Worm (Caenorhabditis elegans) whole organism, L3 larva: Measurements from ENCODE around the gene npp-24.

Experiments used
- R02D3.7 ChIP-seq: fragments of 150-350 bp; optimal IDR thresholded peaks from 2 replicates; lab custom pipeline; 2014; ENCODE audit warnings: missing biosample characterization, missing genetic modification characterization
- ZK546.5 ChIP-seq: sonication (generic microtip); optimal IDR thresholded peaks from 2 replicates; lab custom pipeline; 2017; ENCODE audit warnings: missing biosample characterization, missing genetic modification characterization
- aly-2 ChIP-seq: fragments of 150-350 bp; optimal IDR thresholded peaks from 2 replicates; lab custom pipeline; 2014; ENCODE audit warnings: missing biosample characterization, missing genetic modification characterization
- ama-1 ChIP-seq: fragments of 150-350 bp; optimal IDR thresholded peaks from 2 replicates; lab custom pipeline; 2018
- ceh-16 ChIP-seq: sonication (generic microtip); optimal IDR thresholded peaks from 2 replicates; lab custom pipeline; 2017; ENCODE audit warnings: missing biosample characterization, missing genetic modification characterization
- ceh-82 ChIP-seq: fragments of 150-350 bp; optimal IDR thresholded peaks from 2 replicates; lab custom pipeline; 2014; ENCODE audit warnings: missing biosample characterization, missing genetic modification characterization
- ceh-9 ChIP-seq: sonication (generic microtip); optimal IDR thresholded peaks from 2 replicates; lab custom pipeline; 2018; ENCODE audit warnings: missing biosample characterization, missing genetic modification characterization
- daf-12 ChIP-seq: fragments of 150-350 bp; optimal IDR thresholded peaks from 2 replicates; lab custom pipeline; 2014; ENCODE audit warnings: missing biosample characterization, missing genetic modification reagents, missing genetic modification characterization
- egl-27 ChIP-seq: sonication (generic microtip); optimal IDR thresholded peaks from 4 replicates; lab custom pipeline; 2017; ENCODE audit warnings: missing biosample characterization, missing genetic modification reagents, missing genetic modification characterization
- egl-5 ChIP-seq: fragments of 150-350 bp; optimal IDR thresholded peaks from 2 replicates; lab custom pipeline; 2017; ENCODE audit warnings: missing biosample characterization, missing genetic modification reagents, missing genetic modification characterization, inconsistent platforms
- elt-1 ChIP-seq: fragments of 150-350 bp; optimal IDR thresholded peaks from 2 replicates; lab custom pipeline; 2014; ENCODE audit warnings: missing biosample characterization, missing genetic modification characterization
- elt-2 ChIP-seq: sonication (generic microtip); optimal IDR thresholded peaks from 2 replicates; lab custom pipeline; 2016; ENCODE audit warnings: missing genetic modification reagents, mild to moderate bottlenecking, missing genetic modification characterization, missing compliant biosample characterization
- elt-3 ChIP-seq, 3 experiments: fragments of 150-350 bp in 1 of 3; sonication (generic microtip) in 2 of 3; optimal IDR thresholded peaks; 2 replicates in 2 of 3; 4 replicates in 1 of 3; lab custom pipeline; 2014 to 2017; ENCODE audit warnings: missing biosample characterization in 3 of 3, missing genetic modification characterization in 3 of 3
- eor-1 ChIP-seq, 2 experiments: fragments of 150-350 bp; optimal IDR thresholded peaks; 2 replicates each; lab custom pipeline; 2014 to 2018; ENCODE audit warnings: missing biosample characterization in 2 of 2, missing genetic modification characterization in 2 of 2
- fkh-10 ChIP-seq: sonication (generic microtip); optimal IDR thresholded peaks from 2 replicates; lab custom pipeline; 2017; ENCODE audit warnings: missing biosample characterization, missing genetic modification reagents, missing genetic modification characterization
- fkh-2 ChIP-seq: fragments of 150-350 bp; optimal IDR thresholded peaks from 2 replicates; lab custom pipeline; 2014; ENCODE audit warnings: missing biosample characterization, missing genetic modification reagents, missing genetic modification characterization
- fos-1 ChIP-seq: fragments of 150-350 bp; optimal IDR thresholded peaks from 2 replicates; lab custom pipeline; 2014; ENCODE audit warnings: missing biosample characterization, missing genetic modification characterization
- hmg-11 ChIP-seq: sonication (generic microtip); optimal IDR thresholded peaks from 2 replicates; lab custom pipeline; 2016; ENCODE audit warnings: missing genetic modification characterization, missing compliant biosample characterization
- jun-1 ChIP-seq: fragments of 150-350 bp; optimal IDR thresholded peaks from 2 replicates; lab custom pipeline; 2014; ENCODE audit warnings: missing biosample characterization, missing genetic modification reagents, missing genetic modification characterization
- lin-15B ChIP-seq: fragments of 150-350 bp; optimal IDR thresholded peaks from 2 replicates; lab custom pipeline; 2014; ENCODE audit warnings: missing biosample characterization, missing genetic modification characterization
- lsy-12 ChIP-seq: sonication (generic microtip); optimal IDR thresholded peaks from 2 replicates; lab custom pipeline; 2016; ENCODE audit warnings: mild to moderate bottlenecking, missing genetic modification characterization, missing compliant biosample characterization
- mdl-1 ChIP-seq: fragments of 150-350 bp; optimal IDR thresholded peaks from 2 replicates; lab custom pipeline; 2014; ENCODE audit warnings: missing biosample characterization, missing genetic modification characterization
- mml-1 ChIP-seq: fragments of 150-350 bp; sonication (generic microtip); optimal IDR thresholded peaks from 3 replicates; lab custom pipeline; 2014; ENCODE audit warnings: missing biosample characterization, missing genetic modification characterization
- nfya-1 ChIP-seq: sonication (generic microtip); optimal IDR thresholded peaks from 2 replicates; lab custom pipeline; 2017; ENCODE audit warnings: missing genetic modification characterization, mild to moderate bottlenecking, missing compliant biosample characterization, antibody characterized with exemption, moderate library complexity; ENCODE audit not compliant: insufficient read depth
- nhr-11 ChIP-seq: fragments of 150-350 bp; optimal IDR thresholded peaks from 2 replicates; lab custom pipeline; 2014; ENCODE audit warnings: missing biosample characterization, missing genetic modification characterization
- nhr-12 ChIP-seq: fragments of 150-350 bp; optimal IDR thresholded peaks from 2 replicates; lab custom pipeline; 2014; ENCODE audit warnings: missing biosample characterization, missing genetic modification characterization
- nhr-23 ChIP-seq: fragments of 150-350 bp; optimal IDR thresholded peaks from 2 replicates; lab custom pipeline; 2014; ENCODE audit warnings: missing biosample characterization, missing genetic modification reagents, missing genetic modification characterization
- nhr-25 ChIP-seq: sonication (generic microtip); optimal IDR thresholded peaks from 2 replicates; lab custom pipeline; 2017; ENCODE audit warnings: missing biosample characterization, missing genetic modification characterization
- nhr-28 ChIP-seq: fragments of 150-350 bp; optimal IDR thresholded peaks from 2 replicates; lab custom pipeline; 2014; ENCODE audit warnings: missing biosample characterization, missing genetic modification characterization
- nhr-43 ChIP-seq: sonication (generic microtip); optimal IDR thresholded peaks from 2 replicates; lab custom pipeline; 2016; ENCODE audit warnings: mild to moderate bottlenecking, missing genetic modification characterization, missing compliant biosample characterization; ENCODE audit not compliant: poor library complexity, severe bottlenecking
- nhr-76 ChIP-seq: fragments of 150-350 bp; sonication (generic microtip); optimal IDR thresholded peaks from 5 replicates; lab custom pipeline; 2014; ENCODE audit warnings: missing biosample characterization, missing genetic modification characterization
- nhr-77 ChIP-seq: fragments of 150-350 bp; optimal IDR thresholded peaks from 2 replicates; lab custom pipeline; 2014; ENCODE audit warnings: missing biosample characterization, missing genetic modification characterization
- pha-4 ChIP-seq: fragments of 150-350 bp; optimal IDR thresholded peaks from 2 replicates; lab custom pipeline; 2014; ENCODE audit warnings: missing biosample characterization, missing genetic modification reagents, missing genetic modification characterization
- pqm-1 ChIP-seq: fragments of 150-350 bp; optimal IDR thresholded peaks from 2 replicates; lab custom pipeline; 2017; ENCODE audit warnings: missing biosample characterization, missing genetic modification characterization, inconsistent platforms
- skn-1 ChIP-seq: fragments of 150-350 bp; optimal IDR thresholded peaks from 2 replicates; lab custom pipeline; 2014; ENCODE audit warnings: missing biosample characterization, missing genetic modification characterization
- snpc-4 ChIP-seq: fragments of 150-350 bp; optimal IDR thresholded peaks from 2 replicates; lab custom pipeline; 2014; ENCODE audit warnings: missing biosample characterization, missing genetic modification characterization
- unc-62 ChIP-seq: fragments of 150-350 bp; sonication (generic microtip); optimal IDR thresholded peaks from 4 replicates; lab custom pipeline; 2014; ENCODE audit warnings: missing biosample characterization, missing genetic modification reagents, missing genetic modification characterization
- ztf-11 ChIP-seq: fragments of 150-350 bp; optimal IDR thresholded peaks from 2 replicates; lab custom pipeline; 2014; ENCODE audit warnings: missing biosample characterization, missing genetic modification characterization

npp-24 gene

DNA sequence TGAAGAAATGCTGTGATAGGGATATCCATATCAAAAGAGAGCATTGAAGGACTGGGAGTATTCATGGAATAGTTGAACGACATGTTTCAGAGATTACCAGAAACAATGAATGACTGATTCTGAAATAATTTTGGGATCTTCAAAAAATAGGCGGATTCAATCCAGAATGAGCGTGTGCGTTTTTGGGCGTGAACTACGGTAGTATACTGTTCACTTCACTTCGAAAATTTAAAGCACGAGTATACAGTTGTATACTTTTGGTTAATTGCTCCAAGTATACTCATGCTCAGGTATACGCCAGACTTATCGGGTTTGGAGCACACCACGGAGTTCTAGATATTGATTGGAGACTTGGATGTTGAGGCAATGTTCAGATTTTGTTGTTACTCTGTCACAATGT is 19.6 kb downstream of the npp-24 start, which contains the start of gene tbx-35:
TSS of gene tbx-35 (minus strand) at position 101 of the 400 bp plus-strand sequence.
- TF ChIP-seq egl-5 (tag; lab: Kevin White, UChicago) = no peak
- no peak for TF ChIP-seq nhr-43 (tag; lab: Kevin White, UChicago)
- no peak for TF ChIP-seq ceh-9
- no peak for TF ChIP-seq nhr-28 (tag; lab: Kevin White, UChicago)
- no peak for TF ChIP-seq lsy-12
- TF ChIP-seq aly-2 = no peak
- no peak for TF ChIP-seq ZK546.5
- TF ChIP-seq nhr-25 (tag; lab: Kevin White, UChicago) = no peak
- no peak for TF ChIP-seq hmg-11
- TF ChIP-seq ztf-11 = no peak
- TF ChIP-seq ceh-82 = no peak
- no peak for TF ChIP-seq mdl-1 (tag; lab: Kevin White, UChicago)
- TF ChIP-seq egl-27 = no peak
- TF ChIP-seq lin-15B (tag; lab: Kevin White, UChicago) = no peak
- TF ChIP-seq ceh-16 = no peak
- TF ChIP-seq skn-1 = no peak
- TF ChIP-seq jun-1 (tag; lab: Kevin White, UChicago) = no peak
- TF ChIP-seq fkh-10 (GFP tag; lab: Kevin White, UChicago) = no peak
- TF ChIP-seq daf-12 (tag; lab: Kevin White, UChicago) = no peak
- no peak for TF ChIP-seq fos-1

DNA sequence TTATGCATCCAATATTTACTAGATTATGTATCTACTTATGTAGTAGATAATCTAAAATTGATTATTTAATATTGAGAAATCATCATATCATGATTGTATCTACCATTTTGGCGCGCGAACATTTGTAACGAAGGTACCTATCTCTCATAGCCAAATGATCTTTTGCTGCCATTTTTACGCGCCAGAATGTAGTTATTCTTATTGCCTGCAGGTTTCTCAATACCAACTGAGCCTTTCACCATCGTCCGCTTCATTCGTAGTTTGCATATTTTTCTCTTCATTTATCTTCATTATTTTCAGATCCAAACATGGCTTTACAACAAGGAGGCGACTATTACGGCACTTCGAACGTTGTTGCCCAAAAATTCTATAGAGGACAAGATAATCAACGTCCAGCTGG is 22.2 kb downstream of the npp-24 start, which contains the start of gene ZK177.1:
TSS of gene ZK177.1 (plus strand) at position 301 of the 400 bp plus-strand sequence.
- TF ChIP-seq elt-2 (tag; lab: Kevin White, UChicago) = no peak

DNA sequence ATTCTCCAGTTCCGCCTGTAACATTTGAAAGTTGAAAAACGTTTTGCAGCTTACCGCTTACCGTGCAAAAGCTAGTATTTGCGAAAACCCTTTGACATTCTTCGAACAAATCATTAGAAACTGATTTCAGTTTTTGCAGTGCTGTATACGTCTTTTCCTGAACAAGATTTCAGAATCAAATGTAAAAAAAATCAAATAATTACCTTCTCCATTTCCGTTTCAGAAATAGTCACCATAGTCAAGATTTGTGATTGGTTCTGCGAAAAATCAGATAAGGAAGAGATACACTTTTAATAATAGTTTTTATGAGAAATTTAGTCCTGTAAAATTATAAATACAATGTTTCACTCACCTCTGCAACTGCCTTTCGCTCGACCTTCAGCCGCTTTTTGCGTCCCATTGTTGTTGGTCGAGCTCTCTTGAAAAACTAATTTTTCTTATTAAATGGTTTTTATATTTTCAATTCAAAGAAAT is 26.2 kb downstream of the npp-24 start, which contains the start of gene C17C3.9:
TSS of gene C17C3.9 (minus strand) at position 424 of the 474 bp plus-strand sequence.
- TF ChIP-seq elt-3 (tag; optimal IDR thresholded peaks at IDR 0.05; lab: Kevin White, UChicago) (no peak), ZK546.5 (no peak), skn-1 (no peak), nhr-12 (tag; lab: Kevin White, UChicago) (no peak), pqm-1 (no peak), nhr-28 (tag; lab: Kevin White, UChicago) (no peak), ztf-11 (no peak), nhr-76 (no peak), pha-4 (tag; lab: Kevin White, UChicago) (no peak), nhr-11 (tag; lab: Kevin White, UChicago) (no peak), ama-1 (lab: Kevin White, UChicago) (no peak), nfya-1 (tag; lab: Kevin White, UChicago) (no peak), nhr-77 (no peak), snpc-4 (no peak), nhr-23 (tag; lab: Kevin White, UChicago) (no peak), fkh-2 (tag; lab: Kevin White, UChicago) (no peak)

DNA sequence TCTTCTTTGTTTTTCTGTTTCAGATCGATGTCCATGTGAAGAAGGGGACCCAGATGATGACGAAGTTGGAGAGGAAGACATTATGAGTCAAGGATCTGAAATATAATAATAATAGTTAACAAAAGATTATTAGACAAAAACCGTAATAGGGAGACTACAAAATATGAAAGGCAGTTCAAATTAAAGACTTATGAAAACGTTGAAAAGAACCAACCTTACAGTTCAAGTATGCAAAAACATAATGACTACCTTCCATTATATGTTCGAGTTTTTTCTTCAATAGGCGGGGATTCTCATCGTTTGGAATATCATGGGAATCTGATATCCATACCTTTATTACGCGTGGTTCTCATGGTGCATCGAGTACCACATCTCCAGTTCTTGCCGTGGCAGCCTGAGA is 28.0 kb downstream of the npp-24 start, which contains the start of gene hlh-26:
TSS of gene hlh-26 (minus strand) at position 101 of the 400 bp plus-strand sequence.
- TF ChIP-seq lsy-12 (no peak), elt-1 (tag; lab: Kevin White, UChicago) (no peak), skn-1 (no peak), eor-1 (tag; optimal IDR thresholded peaks at IDR 0.05; lab: Kevin White, UChicago) (no peak), mdl-1 (tag; lab: Kevin White, UChicago) (no peak), fkh-2 (tag; lab: Kevin White, UChicago) (no peak), egl-5 (tag; lab: Kevin White, UChicago) (no peak), R02D3.7 (tag; lab: Kevin White, UChicago) (no peak), mml-1 (tag; lab: Kevin White, UChicago) (no peak), nhr-77 (no peak), lin-15B (tag; lab: Kevin White, UChicago) (no peak), unc-62 (GFP tag; lab: Kevin White, UChicago) (no peak), ama-1 (lab: Kevin White, UChicago) (no peak), aly-2 (no peak), fkh-10 (GFP tag; lab: Kevin White, UChicago) (no peak), nhr-23 (tag; lab: Kevin White, UChicago) (no peak), nhr-28 (tag; lab: Kevin White, UChicago) (no peak), elt-2 (tag; lab: Kevin White, UChicago) (no peak)
